Worm (Caenorhabditis elegans): ENCODE results near the gene str-138.

Gene str-138

DNA sequence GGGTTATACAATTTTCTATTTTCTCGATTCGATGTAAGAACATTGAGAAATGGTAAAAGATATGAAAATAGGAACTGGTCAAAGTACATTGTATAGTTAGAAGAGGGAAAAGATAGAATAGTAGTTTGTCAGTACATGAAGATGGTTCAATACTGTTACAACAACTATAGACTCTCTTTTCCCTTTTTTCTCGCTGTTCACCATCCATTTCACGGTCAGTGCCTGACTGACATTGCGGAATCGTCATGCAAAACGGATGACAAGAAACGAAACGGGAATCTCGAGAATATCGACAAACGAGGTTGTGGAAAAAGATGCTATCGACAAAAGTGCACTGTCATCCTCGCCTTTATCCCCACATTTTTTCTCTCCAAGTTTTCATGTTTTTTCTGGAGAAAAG, 14.8 kb upstream of the str-138 start:
- TF ChIP-seq nhr-28 (tag; optimal IDR thresholded peaks at IDR 0.05) (no peak), nhr-25 (tag; optimal IDR thresholded peaks at IDR 0.05) (peak; percentile 64), nhr-23 (tag; optimal IDR thresholded peaks at IDR 0.05) (peak; percentile 48)

DNA sequence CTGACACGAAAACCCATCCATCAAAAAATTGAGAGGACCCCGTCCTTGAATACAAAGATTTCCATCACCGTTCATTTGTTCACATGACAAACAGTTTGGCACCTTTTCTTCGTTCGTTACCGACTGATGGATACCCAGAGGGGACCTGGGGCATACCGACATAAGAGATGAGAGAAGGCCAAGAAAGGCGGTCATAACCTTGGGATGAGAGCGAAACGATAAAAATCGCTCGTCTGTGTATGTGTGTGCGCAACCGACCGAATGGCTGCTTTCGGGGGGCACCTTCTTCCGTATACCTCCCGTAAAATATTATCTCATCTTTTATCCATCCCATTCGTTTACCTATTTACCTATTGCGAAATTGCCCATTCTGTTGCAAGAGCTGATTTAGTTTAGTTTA, 13.5 kb upstream of the str-138 start:
- TF ChIP-seq nhr-76 (tag; optimal IDR thresholded peaks at IDR 0.05) = no peak
- TF ChIP-seq nhr-28 (tag; optimal IDR thresholded peaks at IDR 0.05) = no peak
- TF ChIP-seq nhr-23 (tag; optimal IDR thresholded peaks at IDR 0.05) = peak; percentile 45
- no peak for TF ChIP-seq nhr-12 (tag; optimal IDR thresholded peaks at IDR 0.05)
- TF ChIP-seq elt-1 (tag; optimal IDR thresholded peaks at IDR 0.05) = peak; percentile 35
- TF ChIP-seq elt-3 (tag; optimal IDR thresholded peaks at IDR 0.05) = no peak
- TF ChIP-seq aly-2 (tag; optimal IDR thresholded peaks at IDR 0.05) = no peak
- TF ChIP-seq nhr-25 (tag; optimal IDR thresholded peaks at IDR 0.05) = peak; percentile 66
- no peak for TF ChIP-seq nhr-67 (tag; optimal IDR thresholded peaks at IDR 0.05)
- TF ChIP-seq elt-2 (tag; optimal IDR thresholded peaks at IDR 0.05) = no peak
- TF ChIP-seq nfya-1 (tag; optimal IDR thresholded peaks at IDR 0.05; ENCODE audit: insufficient read depth) = no peak

DNA sequence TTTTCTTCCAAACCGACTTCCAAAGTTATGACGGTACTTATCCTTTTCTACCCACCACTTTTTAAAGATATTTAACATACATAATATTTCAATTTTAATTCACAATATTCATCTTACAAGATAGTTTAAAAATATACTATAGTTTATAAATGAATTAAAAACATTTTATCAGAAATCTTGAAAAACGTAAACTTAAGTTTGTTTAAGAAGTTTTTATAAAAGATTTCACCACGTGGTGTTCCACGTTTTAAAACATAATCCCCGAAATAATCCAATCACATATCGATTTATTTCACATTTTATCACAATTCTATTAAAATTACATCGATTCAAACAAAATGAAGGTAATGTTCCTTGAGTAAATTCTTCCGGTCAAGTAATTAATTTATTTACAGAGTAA, 11.8 kb upstream of the str-138 start, which contains the start of gene ZC513.3:
Gene ZC513.3, plus strand, starts transcription at position 301 of the 400 bp plus-strand sequence.
- TF ChIP-seq ceh-9 (tag; optimal IDR thresholded peaks at IDR 0.05) (no peak), elt-1 (tag; optimal IDR thresholded peaks at IDR 0.05) (no peak), unc-39 (tag; optimal IDR thresholded peaks at IDR 0.05) (no peak), fos-1 (tag; optimal IDR thresholded peaks at IDR 0.05) (no peak), pha-4 (tag; optimal IDR thresholded peaks at IDR 0.05) (no peak), lsy-12 (tag; optimal IDR thresholded peaks at IDR 0.05) (no peak), fkh-10 (GFP tag; optimal IDR thresholded peaks at IDR 0.05) (no peak), R02D3.7 (tag; optimal IDR thresholded peaks at IDR 0.05) (no peak), ceh-16 (tag; optimal IDR thresholded peaks at IDR 0.05) (no peak), snpc-4 (tag; optimal IDR thresholded peaks at IDR 0.05) (no peak), lin-15B (tag; optimal IDR thresholded peaks at IDR 0.05) (no peak)

DNA sequence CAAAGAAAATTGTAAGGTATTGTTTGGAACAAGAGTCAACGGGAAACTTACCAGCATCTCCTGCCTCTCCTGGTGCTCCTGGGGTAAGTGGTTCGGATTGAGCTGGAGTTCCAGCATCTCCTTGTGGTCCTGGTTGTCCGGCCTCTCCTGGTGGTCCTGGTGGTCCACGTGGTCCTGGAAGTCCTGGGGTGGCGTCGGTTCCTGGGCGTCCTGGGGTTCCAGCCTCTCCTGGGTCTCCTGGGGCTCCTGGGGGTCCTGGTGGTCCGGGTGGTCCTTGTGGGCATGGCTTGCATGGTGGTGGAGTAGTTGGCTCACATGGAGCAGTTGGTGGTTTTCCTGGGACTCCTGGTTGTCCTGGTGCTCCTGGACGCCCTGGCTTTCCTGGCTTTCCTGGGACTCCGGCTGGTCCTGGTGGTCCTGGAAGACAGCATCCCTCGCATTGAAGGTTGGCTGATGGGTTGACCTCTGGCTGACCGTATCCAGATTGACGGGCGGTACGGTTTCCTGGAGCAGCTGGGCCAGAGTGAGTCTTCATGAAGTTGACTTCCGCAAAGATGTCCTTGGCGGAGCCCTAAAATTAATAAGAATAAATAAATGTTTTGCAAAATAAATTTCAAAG, 8.3 kb upstream of the str-138 start:
- TF ChIP-seq mdl-1 (tag; optimal IDR thresholded peaks at IDR 0.05) = no peak
- TF ChIP-seq elt-2 (tag; optimal IDR thresholded peaks at IDR 0.05) = no peak
- TF ChIP-seq fkh-2 (tag; optimal IDR thresholded peaks at IDR 0.05) = no peak
- TF ChIP-seq egl-27 (tag; optimal IDR thresholded peaks at IDR 0.05) = no peak
- no peak for TF ChIP-seq nhr-67 (tag; optimal IDR thresholded peaks at IDR 0.05)
- no peak for TF ChIP-seq zag-1 (tag; optimal IDR thresholded peaks at IDR 0.05)
- no peak for TF ChIP-seq fos-1 (tag; optimal IDR thresholded peaks at IDR 0.05)

DNA sequence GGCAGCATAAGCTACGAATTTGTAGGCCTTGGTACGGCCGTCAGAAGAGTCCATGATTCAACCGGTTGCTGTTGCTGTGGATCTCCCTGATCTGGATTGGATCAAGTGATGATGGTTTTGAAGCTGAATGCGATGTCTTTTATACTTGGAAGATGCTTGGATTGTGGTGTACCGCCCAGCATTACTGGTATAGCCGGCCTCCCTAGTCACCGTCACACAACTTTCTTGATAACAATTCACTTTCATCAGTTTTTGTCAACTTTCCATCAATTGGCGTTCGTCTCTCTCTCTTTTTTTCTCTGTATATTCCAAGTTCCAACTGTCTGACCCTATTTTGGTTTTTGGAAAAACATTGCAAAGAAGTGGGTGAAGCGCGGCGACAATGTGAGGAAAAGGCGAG, 7.6 kb upstream of the str-138 start, which contains the start of gene col-43:
Gene col-43, minus strand, starts transcription at position 101 of the 400 bp plus-strand sequence.
- TF ChIP-seq R02D3.7 (tag; optimal IDR thresholded peaks at IDR 0.05) (no peak), ZK546.5 (tag; optimal IDR thresholded peaks at IDR 0.05) (no peak), fkh-10 (GFP tag; optimal IDR thresholded peaks at IDR 0.05) (no peak), mml-1 (tag; optimal IDR thresholded peaks at IDR 0.05) (no peak), egl-27 (tag; optimal IDR thresholded peaks at IDR 0.05) (no peak), nhr-43 (tag; optimal IDR thresholded peaks at IDR 0.05; ENCODE audit: poor library complexity, severe bottlenecking) (no peak), aly-2 (tag; optimal IDR thresholded peaks at IDR 0.05) (no peak), jun-1 (tag; optimal IDR thresholded peaks at IDR 0.05) (no peak), lsy-12 (tag; optimal IDR thresholded peaks at IDR 0.05) (no peak), elt-1 (tag; optimal IDR thresholded peaks at IDR 0.05) (no peak), daf-12 (tag; optimal IDR thresholded peaks at IDR 0.05) (no peak), nhr-23 (tag; optimal IDR thresholded peaks at IDR 0.05) (no peak), nhr-28 (tag; optimal IDR thresholded peaks at IDR 0.05) (no peak), hmg-11 (tag; optimal IDR thresholded peaks at IDR 0.05) (no peak), nfya-1 (tag; optimal IDR thresholded peaks at IDR 0.05; ENCODE audit: insufficient read depth) (no peak), ceh-16 (tag; optimal IDR thresholded peaks at IDR 0.05) (no peak), lin-39 (tag; optimal IDR thresholded peaks at IDR 0.05) (no peak), ceh-9 (tag; optimal IDR thresholded peaks at IDR 0.05) (no peak)

All from whole organism, L3 larva.